Worm (Caenorhabditis elegans) whole organism, L2 larva: ENCODE results near the gene acr-7.

Experiments used
- C34F6.9 ChIP-seq: fragments of 150-350 bp; optimal IDR thresholded peaks from 2 replicates; lab custom pipeline; 2014; ENCODE audit warnings: missing biosample characterization, missing genetic modification characterization
- Y55F3AM.14 ChIP-seq: fragments of 200-800 bp; sonication (Bioruptor generic); optimal IDR thresholded peaks from 2 replicates; lab custom pipeline; 2018; ENCODE audit warnings: mild to moderate bottlenecking, missing genetic modification characterization, missing compliant biosample characterization
- alr-1 ChIP-seq: fragments of 150-350 bp; optimal IDR thresholded peaks from 2 replicates; lab custom pipeline; 2014; ENCODE audit warnings: missing biosample characterization, missing genetic modification characterization
- ama-1 ChIP-seq: fragments of 150-350 bp; optimal IDR thresholded peaks from 2 replicates; lab custom pipeline; 2018; ENCODE audit warnings: inconsistent platforms
- blmp-1 ChIP-seq: sonication (generic microtip); optimal IDR thresholded peaks from 2 replicates; lab custom pipeline; 2017; ENCODE audit warnings: missing genetic modification characterization, mild to moderate bottlenecking, missing compliant biosample characterization, antibody characterized with exemption, moderate library complexity; ENCODE audit not compliant: insufficient read depth
- ceh-82 ChIP-seq: fragments of 150-350 bp; optimal IDR thresholded peaks from 2 replicates; lab custom pipeline; 2014; ENCODE audit warnings: missing biosample characterization, missing genetic modification characterization
- crh-2 ChIP-seq: sonication (generic microtip); optimal IDR thresholded peaks from 2 replicates; lab custom pipeline; 2017; ENCODE audit warnings: missing biosample characterization, missing genetic modification characterization
- dmd-4 ChIP-seq: sonication (generic microtip); optimal IDR thresholded peaks from 2 replicates; lab custom pipeline; 2017; ENCODE audit warnings: missing biosample characterization, missing genetic modification characterization
- egl-27 ChIP-seq: sonication (generic microtip); optimal IDR thresholded peaks from 3 replicates; lab custom pipeline; 2017; ENCODE audit warnings: missing biosample characterization, missing genetic modification reagents, missing genetic modification characterization
- elt-1 ChIP-seq: fragments of 150-350 bp; optimal IDR thresholded peaks from 2 replicates; lab custom pipeline; 2014; ENCODE audit warnings: missing biosample characterization, missing genetic modification characterization
- fos-1 ChIP-seq: fragments of 150-350 bp; optimal IDR thresholded peaks from 2 replicates; lab custom pipeline; 2014; ENCODE audit warnings: missing biosample characterization, missing genetic modification characterization
- gmeb-1 ChIP-seq: fragments of 150-350 bp; optimal IDR thresholded peaks from 2 replicates; lab custom pipeline; 2014; ENCODE audit warnings: missing biosample characterization, missing genetic modification characterization
- lin-11 ChIP-seq: fragments of 150-350 bp; sonication (generic microtip); optimal IDR thresholded peaks from 2 replicates; lab custom pipeline; 2014; ENCODE audit warnings: missing biosample characterization, missing genetic modification characterization, inconsistent platforms, mixed read lengths
- lin-13 ChIP-seq: fragments of 150-350 bp; optimal IDR thresholded peaks from 2 replicates; lab custom pipeline; 2014; ENCODE audit warnings: missing biosample characterization, missing genetic modification reagents, missing genetic modification characterization
- lin-39 ChIP-seq: fragments of 150-350 bp; optimal IDR thresholded peaks from 2 replicates; lab custom pipeline; 2014; ENCODE audit warnings: missing biosample characterization, missing genetic modification reagents, missing genetic modification characterization
- lsy-2 ChIP-seq, 2 experiments: fragments of 150-350 bp in 1 of 2; sonication (generic microtip) in 1 of 2; optimal IDR thresholded peaks; 2 replicates each; lab custom pipeline; 2014 to 2017; ENCODE audit warnings: missing biosample characterization in 2 of 2, missing genetic modification characterization in 2 of 2
- mab-5 ChIP-seq: fragments of 150-350 bp; optimal IDR thresholded peaks from 2 replicates; lab custom pipeline; 2014; ENCODE audit warnings: missing biosample characterization, missing genetic modification characterization
- mdl-1 ChIP-seq, 2 experiments: fragments of 150-350 bp in 1 of 2; sonication (generic microtip) in 1 of 2; optimal IDR thresholded peaks; 2 replicates each; lab custom pipeline; 2017; ENCODE audit warnings: missing biosample characterization in 2 of 2, missing genetic modification characterization in 2 of 2
- nhr-10 ChIP-seq: sonication (generic microtip); optimal IDR thresholded peaks from 2 replicates; lab custom pipeline; 2017; ENCODE audit warnings: missing biosample characterization, missing genetic modification characterization
- nhr-129 ChIP-seq: fragments of 150-350 bp; optimal IDR thresholded peaks from 2 replicates; lab custom pipeline; 2014; ENCODE audit warnings: missing biosample characterization, missing genetic modification characterization
- nhr-21 ChIP-seq: fragments of 150-350 bp; optimal IDR thresholded peaks from 2 replicates; lab custom pipeline; 2014; ENCODE audit warnings: missing biosample characterization, missing genetic modification characterization
- nhr-237 ChIP-seq: fragments of 150-350 bp; optimal IDR thresholded peaks from 2 replicates; lab custom pipeline; 2014; ENCODE audit warnings: missing biosample characterization, missing genetic modification characterization
- nhr-25 ChIP-seq: fragments of 150-350 bp; sonication (generic microtip); optimal IDR thresholded peaks from 3 replicates; lab custom pipeline; 2014; ENCODE audit warnings: missing biosample characterization, missing genetic modification characterization
- nhr-6 ChIP-seq: fragments of 150-350 bp; optimal IDR thresholded peaks from 2 replicates; lab custom pipeline; 2014; ENCODE audit warnings: missing biosample characterization, missing genetic modification characterization
- nhr-77 ChIP-seq: fragments of 150-350 bp; optimal IDR thresholded peaks from 2 replicates; lab custom pipeline; 2014; ENCODE audit warnings: missing biosample characterization, missing genetic modification characterization
- sem-4 ChIP-seq: fragments of 150-350 bp; optimal IDR thresholded peaks from 2 replicates; lab custom pipeline; 2014; ENCODE audit warnings: missing biosample characterization, missing genetic modification reagents, missing genetic modification characterization
- skn-1 ChIP-seq: sonication (generic microtip); optimal IDR thresholded peaks from 2 replicates; lab custom pipeline; 2017; ENCODE audit warnings: missing biosample characterization, missing genetic modification characterization
- sma-9 ChIP-seq, 2 experiments: fragments of 150-350 bp in 1 of 2; sonication (generic microtip) in 1 of 2; optimal IDR thresholded peaks; 2 replicates each; lab custom pipeline; 2014 to 2016; ENCODE audit warnings: missing genetic modification characterization in 2 of 2, mild to moderate bottlenecking in 1 of 2, missing biosample characterization in 1 of 2, missing compliant biosample characterization in 1 of 2, missing genetic modification reagents in 1 of 2, moderate library complexity in 1 of 2
- snpc-4 ChIP-seq: fragments of 150-350 bp; optimal IDR thresholded peaks from 2 replicates; lab custom pipeline; 2014; ENCODE audit warnings: missing biosample characterization, missing genetic modification characterization
- unc-55 ChIP-seq: fragments of 150-350 bp; sonication (generic microtip); optimal IDR thresholded peaks from 3 replicates; lab custom pipeline; 2014; ENCODE audit warnings: missing biosample characterization, missing genetic modification reagents, missing genetic modification characterization
- zag-1 ChIP-seq: fragments of 150-350 bp; optimal IDR thresholded peaks from 2 replicates; lab custom pipeline; 2014; ENCODE audit warnings: missing biosample characterization, missing genetic modification characterization

acr-7 gene

ce11 chrII:7884898-7885297 is 35.3 kb upstream of the acr-7 start:
- no peak for TF ChIP-seq dmd-4 (tag; lab: Kevin White, UChicago)
- peak; percentile 20 for TF ChIP-seq nhr-129 (tag; lab: Kevin White, UChicago)
- peak; percentile 65 for TF ChIP-seq C34F6.9
- TF ChIP-seq lin-11 (tag; lab: Kevin White, UChicago), result peak; percentile 23
- TF ChIP-seq lsy-2 (tag; optimal IDR thresholded peaks at IDR 0.05; lab: Kevin White, UChicago), result peak in 1 of 2 experiments; percentile 38
- peak; percentile 95 for TF ChIP-seq unc-55
- TF ChIP-seq snpc-4 (tag; lab: Kevin White, UChicago), result no peak

DNA sequence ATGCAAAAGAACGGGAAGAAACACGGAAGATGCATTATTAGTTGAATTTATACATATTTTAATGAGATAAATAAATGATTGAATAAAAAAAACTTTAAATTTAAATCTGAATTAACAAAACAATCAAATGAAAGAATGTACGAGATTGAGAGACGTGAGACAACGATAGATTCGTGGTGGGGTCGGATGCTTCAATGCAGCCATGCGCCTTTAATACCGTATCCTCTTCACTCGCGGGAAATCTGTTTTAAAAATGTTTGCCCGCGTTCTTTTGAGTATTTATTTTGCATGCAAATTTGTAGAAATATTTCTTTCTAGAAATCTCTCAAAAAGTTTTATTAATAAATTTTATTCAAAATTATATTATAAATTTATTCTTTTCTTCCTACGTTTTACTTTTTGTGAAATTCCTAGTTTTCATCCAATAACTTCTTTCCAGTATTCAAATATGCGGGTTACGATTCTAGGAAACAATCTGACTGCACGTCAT is 30.8 kb upstream of the acr-7 start, which contains the start of gene perm-1:
TSS of gene perm-1 (plus strand) at position 440 of the 490 bp plus-strand sequence.
- peak in 1 of 2 experiments; percentile 53 for TF ChIP-seq lsy-2 (tag; optimal IDR thresholded peaks at IDR 0.05; lab: Kevin White, UChicago)
- no peak for TF ChIP-seq nhr-6 (tag; lab: Kevin White, UChicago)

- TF ChIP-seq nhr-129 (tag; lab: Kevin White, UChicago) (peak; percentile 5), lsy-2 (tag; optimal IDR thresholded peaks at IDR 0.05; lab: Kevin White, UChicago) (peak in 1 of 2 experiments; percentile 12), nhr-77 (tag; lab: Kevin White, UChicago) (no peak), fos-1 (tag; lab: Kevin White, UChicago) (peak; percentile 62), unc-55 (peak; percentile 16)
- TF ChIP-seq, all 48 proteins: peak for 4
Measured at ce11 chrII:7879266-7879718, 29.7 kb upstream of the acr-7 start, which contains the start of the genes vha-4 and T01H3.5. TSS of gene vha-4 (minus strand) at chrII:7879316. TSS of gene T01H3.5 (plus strand) at chrII:7879616.

- TF ChIP-seq ama-1 (lab: Kevin White, UChicago) (peak; percentile 2), blmp-1 (no peak), lsy-2 (tag; optimal IDR thresholded peaks at IDR 0.05; lab: Kevin White, UChicago) (peak in 1 of 2 experiments; percentile 12), crh-2 (peak; percentile 3)
Measured at ce11 chrII:7877744-7878468, 28.3 kb upstream of the acr-7 start, which contains the start of gene T01H3.2. TSS of gene T01H3.2 (minus strand) at chrII:7877994.

DNA sequence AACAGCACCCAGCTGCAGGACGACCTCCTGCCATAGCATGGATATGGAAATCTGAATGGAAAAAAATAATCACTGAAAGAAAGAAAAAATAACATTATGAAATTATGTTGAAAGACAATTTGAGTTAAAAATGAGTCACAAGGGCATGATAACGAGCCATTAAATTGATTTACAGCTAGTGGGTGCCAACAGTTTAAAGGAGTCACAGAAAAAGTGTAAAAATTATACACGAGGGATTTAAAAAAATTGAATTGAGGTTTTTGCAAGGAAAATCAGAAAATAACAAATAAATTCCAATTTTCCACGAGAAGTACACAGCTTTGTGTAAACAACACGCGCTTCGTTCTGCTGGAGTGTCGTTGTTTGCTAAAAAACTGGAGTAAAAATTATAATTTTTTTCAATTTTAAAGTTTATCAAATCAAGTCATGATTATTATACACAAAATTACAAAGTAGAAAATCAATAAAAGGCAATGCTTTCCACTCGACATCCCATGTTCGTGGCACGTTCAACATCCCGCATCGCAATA is 24.3 kb upstream of the acr-7 start, which contains the start of gene T01H3.3:
TSS of gene T01H3.3 (minus strand) at position 51 of the 530 bp plus-strand sequence.
- no peak for TF ChIP-seq dmd-4 (tag; lab: Kevin White, UChicago)
- peak; percentile 36 for TF ChIP-seq nhr-129 (tag; lab: Kevin White, UChicago)
- TF ChIP-seq ama-1 (lab: Kevin White, UChicago), result no peak
- TF ChIP-seq fos-1 (tag; lab: Kevin White, UChicago), result no peak
- TF ChIP-seq mab-5, result no peak
- peak in 1 of 2 experiments; percentile 82 for TF ChIP-seq lsy-2 (tag; optimal IDR thresholded peaks at IDR 0.05; lab: Kevin White, UChicago)
- TF ChIP-seq skn-1 (tag; lab: Kevin White, UChicago), result no peak
- TF ChIP-seq lin-39, result no peak
- TF ChIP-seq nhr-6 (tag; lab: Kevin White, UChicago), result no peak
- no peak for TF ChIP-seq nhr-237
- TF ChIP-seq C34F6.9, result peak; percentile 67
- no peak for TF ChIP-seq nhr-77 (tag; lab: Kevin White, UChicago)
- TF ChIP-seq mdl-1 (tag; optimal IDR thresholded peaks at IDR 0.05; lab: Kevin White, UChicago), result no peak
- no peak for TF ChIP-seq Y55F3AM.14 (GFP tag; lab: Kevin White, UChicago)
- TF ChIP-seq egl-27 (tag; lab: Kevin White, UChicago), result no peak
- no peak for TF ChIP-seq ceh-82 (tag; lab: Kevin White, UChicago)
- peak; percentile 39 for TF ChIP-seq crh-2
- TF ChIP-seq sem-4, result no peak
- peak; percentile 44 for TF ChIP-seq lin-13 (GFP tag; lab: Kevin White, UChicago)
- TF ChIP-seq nhr-10, result no peak
- no peak for TF ChIP-seq alr-1
- TF ChIP-seq unc-55, result peak; percentile 77
- peak; percentile 31 for TF ChIP-seq nhr-25
- TF ChIP-seq lin-11 (tag; lab: Kevin White, UChicago), result peak; percentile 11
- TF ChIP-seq nhr-21 (tag; lab: Kevin White, UChicago), result no peak
- no peak for TF ChIP-seq elt-1 (tag; lab: Kevin White, UChicago)
- TF ChIP-seq sma-9 (GFP tag; optimal IDR thresholded peaks at IDR 0.05; lab: Kevin White, UChicago), result peak; percentile 32
- TF ChIP-seq sma-9 (tag; optimal IDR thresholded peaks at IDR 0.05; lab: Kevin White, UChicago), result no peak
- no peak for TF ChIP-seq zag-1 (tag; lab: Kevin White, UChicago)
- TF ChIP-seq gmeb-1 (tag; lab: Kevin White, UChicago), result peak; percentile 16
